Worm (Caenorhabditis elegans) whole organism, midembryonic: Measurements from ENCODE around the gene srlf-27.

ENCODE experiments used
- T22C8.4 ChIP-seq: fragments of 200-800 bp; sonication (Bioruptor generic); IDR thresholded peaks from 2 replicates; pipeline ENCODE4 v1.3.6; 2022; ENCODE audit warnings: missing genetic modification characterization, missing compliant biosample characterization
- cog-1 ChIP-seq: sonication (generic microtip); optimal IDR thresholded peaks from 2 replicates; lab custom pipeline; 2016; ENCODE audit warnings: missing genetic modification characterization, missing compliant biosample characterization
- flt-1 ChIP-seq: fragments of 200-800 bp; sonication (Bioruptor generic); IDR thresholded peaks from 2 replicates; pipeline ENCODE4 v1.3.6; 2022; ENCODE audit warnings: missing genetic modification characterization, missing compliant biosample characterization
- klf-2 ChIP-seq: fragments of 200-800 bp; sonication (Bioruptor generic); conservative IDR thresholded peaks from 2 replicates; pipeline ENCODE4 v1.3.6; 2022; ENCODE audit warnings: missing genetic modification reagents, missing genetic modification characterization, missing compliant biosample characterization
- med-1 ChIP-seq: sonication (generic microtip); optimal IDR thresholded peaks from 2 replicates; lab custom pipeline; 2017; ENCODE audit warnings: missing genetic modification characterization, mild to moderate bottlenecking, missing compliant biosample characterization, antibody characterized with exemption, missing genetic modification reagents; ENCODE audit not compliant: insufficient read depth
- ref-1 ChIP-seq: fragments of 200-800 bp; sonication (Bioruptor generic); conservative IDR thresholded peaks from 2 replicates; pipeline ENCODE4 v1.3.6; 2022; ENCODE audit warnings: missing genetic modification reagents, missing genetic modification characterization, missing compliant biosample characterization
- tab-1 ChIP-seq: fragments of 200-800 bp; sonication (Bioruptor generic); IDR thresholded peaks from 2 replicates; pipeline ENCODE4 v1.3.6; 2022; ENCODE audit warnings: missing genetic modification characterization, missing compliant biosample characterization
- ztf-23 ChIP-seq: fragments of 200-800 bp; sonication (Bioruptor generic); IDR thresholded peaks from 2 replicates; pipeline ENCODE4 v1.3.6; 2022; ENCODE audit warnings: missing genetic modification reagents, missing genetic modification characterization, missing compliant biosample characterization
- ztf-29 ChIP-seq: fragments of 200-800 bp; sonication (Bioruptor generic); IDR thresholded peaks from 2 replicates; pipeline ENCODE4 v1.3.6; 2022; ENCODE audit warnings: missing genetic modification reagents, missing genetic modification characterization, missing compliant biosample characterization

- TF ChIP-seq klf-2 (GFP tag; lab: Robert Waterston, UW) (no peak), tab-1 (GFP tag; lab: Robert Waterston, UW) (no peak), ztf-29 (GFP tag; lab: Robert Waterston, UW) (no peak), T22C8.4 (GFP tag; lab: Robert Waterston, UW) (no peak), cog-1 (tag; lab: Kevin White, UChicago) (no peak), ref-1 (GFP tag; lab: Robert Waterston, UW) (no peak), flt-1 (GFP tag; lab: Robert Waterston, UW) (no peak), med-1 (GFP tag; lab: Kevin White, UChicago) (no peak), ztf-23 (GFP tag; lab: Robert Waterston, UW) (no peak)
Measured at ce11 chrIV:14617059-14617458, 20.5 kb upstream of the srlf-27 start.
